Fruit fly (Drosophila melanogaster): ENCODE results near the gene CG8072.

DNA sequence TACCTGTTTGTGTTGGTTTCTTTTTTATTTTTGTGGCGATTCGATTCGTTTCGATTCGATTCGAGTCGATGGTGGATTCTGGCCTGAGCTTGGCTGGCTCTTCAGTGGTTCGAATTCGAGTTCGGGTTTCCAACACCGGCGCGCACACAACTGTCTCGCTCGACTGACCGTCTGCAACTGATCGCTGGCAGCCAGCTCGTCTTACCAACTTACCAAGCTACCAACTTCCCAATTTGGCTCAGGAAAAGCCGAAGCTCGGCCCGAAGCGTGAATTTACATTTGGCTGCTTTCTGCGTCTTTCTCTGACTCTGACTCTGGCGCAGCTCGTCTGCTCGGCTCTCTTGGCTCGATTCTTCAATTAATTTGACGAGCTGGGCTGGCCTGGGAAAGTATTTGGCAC lies 50.0 kb downstream of the CG8072 start, which contains the start of gene ect:
- TF ChIP-seq usp (GFP tag; optimal IDR thresholded peaks at IDR 0.05) (no peak), Dif (GFP tag; optimal IDR thresholded peaks at IDR 0.05; ENCODE audit: partially characterized antibody) (no peak), ey (GFP tag; optimal IDR thresholded peaks at IDR 0.05) (no peak), CG9705 (GFP tag; optimal IDR thresholded peaks at IDR 0.05) (no peak), pan (optimal IDR thresholded peaks at IDR 0.05) (no peak)
